Worm (Caenorhabditis elegans) whole organism, L1 larva: ENCODE measurements around the gene B0554.5.

Source experiments
- C16A3.4 ChIP-seq: fragments of 150-350 bp; optimal IDR thresholded peaks from 2 replicates; lab custom pipeline; 2014; ENCODE audit warnings: missing biosample characterization, missing genetic modification characterization
- Y116A8C.19 ChIP-seq: sonication (generic microtip); optimal IDR thresholded peaks from 2 replicates; lab custom pipeline; 2016; ENCODE audit warnings: missing compliant biosample characterization, missing genetic modification characterization, borderline replicate concordance
- blmp-1 ChIP-seq: fragments of 150-350 bp; optimal IDR thresholded peaks from 2 replicates; lab custom pipeline; 2014; ENCODE audit warnings: missing biosample characterization, missing genetic modification characterization
- ceh-63 ChIP-seq: fragments of 200-800 bp; sonication (Bioruptor generic); optimal IDR thresholded peaks from 2 replicates; lab custom pipeline; 2018; ENCODE audit warnings: mild to moderate bottlenecking, missing genetic modification characterization, missing compliant biosample characterization
- ceh-90 ChIP-seq: sonication (generic microtip); optimal IDR thresholded peaks from 2 replicates; lab custom pipeline; 2016; ENCODE audit warnings: missing genetic modification characterization, missing compliant biosample characterization
- ces-1 ChIP-seq: fragments of 150-350 bp; optimal IDR thresholded peaks from 2 replicates; lab custom pipeline; 2014; ENCODE audit warnings: missing biosample characterization, missing genetic modification reagents, missing genetic modification characterization
- dpl-1 ChIP-seq, 3 experiments: fragments of 150-350 bp in 2 of 3; sonication (generic microtip) in 1 of 3; optimal IDR thresholded peaks; 2 replicates each; lab custom pipeline; 2014 to 2017; ENCODE audit warnings: missing biosample characterization in 3 of 3, missing genetic modification characterization in 3 of 3, missing genetic modification reagents in 3 of 3
- efl-1 ChIP-seq, 4 experiments: fragments of 150-350 bp; optimal IDR thresholded peaks in 3 of 4; peaks in 1 of 4; 1 replicate in 1 of 4; 2 replicates in 3 of 4; lab custom pipeline; 2014; ENCODE audit warnings: missing biosample characterization in 2 of 4, missing genetic modification characterization in 2 of 4, missing genetic modification reagents in 2 of 4
- egl-27 ChIP-seq, 2 experiments: fragments of 150-350 bp in 1 of 2; sonication (generic microtip); optimal IDR thresholded peaks; 3 replicates each; lab custom pipeline; 2017 to 2018; ENCODE audit warnings: missing biosample characterization in 2 of 2, missing genetic modification characterization in 2 of 2, missing genetic modification reagents in 2 of 2
- elt-2 ChIP-seq: sonication (generic microtip); optimal IDR thresholded peaks from 2 replicates; lab custom pipeline; 2016; ENCODE audit warnings: missing genetic modification characterization, mild to moderate bottlenecking, inconsistent platforms, missing compliant biosample characterization, missing genetic modification reagents
- ets-5 ChIP-seq: fragments of 200-800 bp; sonication (Bioruptor generic); IDR thresholded peaks from 2 replicates; pipeline ENCODE4 v1.3.6; 2022; ENCODE audit warnings: missing genetic modification characterization, missing compliant biosample characterization
- fkh-4 ChIP-seq: sonication (generic microtip); optimal IDR thresholded peaks from 2 replicates; lab custom pipeline; 2016; ENCODE audit warnings: missing compliant biosample characterization, missing genetic modification characterization, borderline replicate concordance
- fkh-8 ChIP-seq: sonication (generic microtip); optimal IDR thresholded peaks from 2 replicates; lab custom pipeline; 2016; ENCODE audit warnings: mild to moderate bottlenecking, missing genetic modification characterization, missing compliant biosample characterization
- isw-1 ChIP-seq: fragments of 200-800 bp; sonication (Bioruptor generic); IDR thresholded peaks from 2 replicates; pipeline ENCODE4 v1.3.6; 2022; ENCODE audit warnings: missing genetic modification characterization, missing compliant biosample characterization
- jun-1 ChIP-seq: fragments of 150-350 bp; optimal IDR thresholded peaks from 2 replicates; lab custom pipeline; 2014; ENCODE audit warnings: missing biosample characterization, missing genetic modification reagents, missing genetic modification characterization
- lir-3 ChIP-seq: sonication (generic microtip); optimal IDR thresholded peaks from 2 replicates; lab custom pipeline; 2016; ENCODE audit warnings: mild to moderate bottlenecking, missing genetic modification characterization, moderate library complexity, missing compliant biosample characterization; ENCODE audit not compliant: poor library complexity
- lsy-2 ChIP-seq, 2 experiments: fragments of 150-350 bp; optimal IDR thresholded peaks; 2 replicates each; lab custom pipeline; 2014; ENCODE audit warnings: missing biosample characterization in 2 of 2, missing genetic modification characterization in 2 of 2
- mdl-1 ChIP-seq, 2 experiments: fragments of 150-350 bp; optimal IDR thresholded peaks; 2 replicates each; lab custom pipeline; 2014 to 2017; ENCODE audit warnings: missing biosample characterization in 2 of 2, missing genetic modification characterization in 2 of 2, inconsistent platforms in 1 of 2
- mep-1 ChIP-seq: fragments of 150-350 bp; optimal IDR thresholded peaks from 2 replicates; lab custom pipeline; 2014; ENCODE audit warnings: missing biosample characterization, missing genetic modification characterization
- nhr-12 ChIP-seq: sonication (generic microtip); optimal IDR thresholded peaks from 2 replicates; lab custom pipeline; 2017; ENCODE audit warnings: missing biosample characterization, missing genetic modification characterization
- nhr-76 ChIP-seq: sonication (generic microtip); optimal IDR thresholded peaks from 2 replicates; lab custom pipeline; 2017; ENCODE audit warnings: missing biosample characterization, missing genetic modification characterization
- nhr-90 ChIP-seq: sonication (generic microtip); optimal IDR thresholded peaks from 2 replicates; lab custom pipeline; 2016; ENCODE audit warnings: mild to moderate bottlenecking, missing genetic modification characterization, missing compliant biosample characterization; ENCODE audit not compliant: poor library complexity
- pax-3 ChIP-seq: fragments of 200-800 bp; sonication (Bioruptor generic); optimal IDR thresholded peaks from 2 replicates; lab custom pipeline; 2018; ENCODE audit warnings: mild to moderate bottlenecking, missing genetic modification characterization, moderate library complexity, missing compliant biosample characterization
- pqm-1 ChIP-seq: sonication (generic microtip); optimal IDR thresholded peaks from 3 replicates; lab custom pipeline; 2017; ENCODE audit warnings: missing biosample characterization, missing genetic modification characterization
- rnt-1 ChIP-seq: sonication (generic microtip); optimal IDR thresholded peaks from 2 replicates; lab custom pipeline; 2016; ENCODE audit warnings: mild to moderate bottlenecking, missing genetic modification characterization, moderate library complexity, missing compliant biosample characterization
- snpc-4 ChIP-seq: fragments of 150-350 bp; optimal IDR thresholded peaks from 2 replicates; lab custom pipeline; 2014; ENCODE audit warnings: missing biosample characterization, missing genetic modification characterization
- snu-23 ChIP-seq: sonication (generic microtip); optimal IDR thresholded peaks from 2 replicates; lab custom pipeline; 2016; ENCODE audit warnings: missing genetic modification characterization, missing compliant biosample characterization
- sup-37 ChIP-seq: fragments of 200-800 bp; sonication (Bioruptor generic); optimal IDR thresholded peaks from 2 replicates; lab custom pipeline; 2018; ENCODE audit warnings: mild to moderate bottlenecking, missing genetic modification characterization, missing compliant biosample characterization
- tlp-1 ChIP-seq: fragments of 150-350 bp; optimal IDR thresholded peaks from 2 replicates; lab custom pipeline; 2014; ENCODE audit warnings: missing biosample characterization, missing genetic modification characterization
- ztf-11 ChIP-seq, 2 experiments: sonication (generic microtip); optimal IDR thresholded peaks; 2 replicates each; lab custom pipeline; 2016 to 2017; ENCODE audit warnings: missing genetic modification characterization in 2 of 2, missing biosample characterization in 1 of 2, missing compliant biosample characterization in 1 of 2
- ztf-4 ChIP-seq: fragments of 150-350 bp; optimal IDR thresholded peaks from 2 replicates; lab custom pipeline; 2014; ENCODE audit warnings: missing biosample characterization, missing genetic modification characterization

The B0554.5 gene

ce11 chrV:404210-404669 is 20.0 kb upstream of the B0554.5 start, which contains the start of gene nhr-252 (continued):
- TF ChIP-seq nhr-76 (tag; lab: Kevin White, UChicago) (no peak), ets-5 (GFP tag; lab: Robert Waterston, UW) (no peak), ceh-90 (tag; lab: Kevin White, UChicago) (no peak), pax-3 (tag; lab: Kevin White, UChicago) (peak; percentile 69), nhr-12 (tag; lab: Kevin White, UChicago) (no peak), pqm-1 (tag; lab: Kevin White, UChicago) (no peak), efl-1 (optimal IDR thresholded peaks at IDR 0.05; lab: Kevin White, UChicago) (no peak), efl-1 (GFP tag; optimal IDR thresholded peaks at IDR 0.05 in 1 of 2; lab: Kevin White, UChicago) (peak in 1 of 2 experiments; percentile 83), isw-1 (GFP tag; lab: Robert Waterston, UW) (no peak)

ce11 chrV:412820-413219 is 11.4 kb upstream of the B0554.5 start:
- TF ChIP-seq pax-3 (tag; lab: Kevin White, UChicago) (no peak), sup-37 (no peak), ceh-63 (GFP tag; lab: Kevin White, UChicago) (no peak), mep-1 (no peak), fkh-8 (tag; lab: Kevin White, UChicago) (no peak), blmp-1 (no peak), snu-23 (GFP tag; lab: Kevin White, UChicago) (no peak), snpc-4 (tag; lab: Kevin White, UChicago) (no peak), C16A3.4 (no peak), tlp-1 (no peak), lsy-2 (tag; optimal IDR thresholded peaks at IDR 0.05; lab: Kevin White, UChicago) (no peak), dpl-1 (GFP tag; optimal IDR thresholded peaks at IDR 0.05; lab: Kevin White, UChicago) (no peak), rnt-1 (tag; lab: Kevin White, UChicago) (no peak)

- no peak for TF ChIP-seq ztf-4 (tag; lab: Kevin White, UChicago)
- peak; percentile 63 for TF ChIP-seq elt-2 (tag; lab: Kevin White, UChicago)
Measured at ce11 chrV:414630-415029, 9.6 kb upstream of the B0554.5 start, which contains the start of gene dod-19. dod-19 (minus strand) TSS chrV:414759.

- TF ChIP-seq efl-1 (optimal IDR thresholded peaks at IDR 0.05; lab: Kevin White, UChicago), result no peak
- TF ChIP-seq efl-1 (GFP tag; optimal IDR thresholded peaks at IDR 0.05 in 1 of 2; lab: Kevin White, UChicago), result peak in 1 of 2 experiments; percentile 75
- TF ChIP-seq nhr-76 (tag; lab: Kevin White, UChicago), result no peak
- peak; percentile 41 for TF ChIP-seq tlp-1
- no peak for TF ChIP-seq rnt-1 (tag; lab: Kevin White, UChicago)
- no peak for TF ChIP-seq ztf-11 (tag; optimal IDR thresholded peaks at IDR 0.05; lab: Kevin White, UChicago)
- TF ChIP-seq isw-1 (GFP tag; lab: Robert Waterston, UW), result no peak
- no peak for TF ChIP-seq egl-27 (tag; optimal IDR thresholded peaks at IDR 0.05; lab: Kevin White, UChicago)
- TF ChIP-seq ceh-63 (GFP tag; lab: Kevin White, UChicago), result no peak
- peak; percentile 37 for TF ChIP-seq elt-2 (tag; lab: Kevin White, UChicago)
- TF ChIP-seq fkh-4 (tag; lab: Kevin White, UChicago), result no peak
Measured at ce11 chrV:415072-415471, 9.2 kb upstream of the B0554.5 start.

- TF ChIP-seq nhr-90 (tag; lab: Kevin White, UChicago), result no peak
- no peak for TF ChIP-seq mdl-1 (tag; optimal IDR thresholded peaks at IDR 0.05; lab: Kevin White, UChicago)
- peak; percentile 44 for TF ChIP-seq elt-2 (tag; lab: Kevin White, UChicago)
- no peak for TF ChIP-seq pqm-1 (tag; lab: Kevin White, UChicago)
- no peak for TF ChIP-seq ces-1 (GFP tag; lab: Kevin White, UChicago)
Measured at ce11 chrV:417656-418353, 6.4 kb upstream of the B0554.5 start, which contains the start of gene irg-8. irg-8 (minus strand) TSS chrV:417706.

DNA sequence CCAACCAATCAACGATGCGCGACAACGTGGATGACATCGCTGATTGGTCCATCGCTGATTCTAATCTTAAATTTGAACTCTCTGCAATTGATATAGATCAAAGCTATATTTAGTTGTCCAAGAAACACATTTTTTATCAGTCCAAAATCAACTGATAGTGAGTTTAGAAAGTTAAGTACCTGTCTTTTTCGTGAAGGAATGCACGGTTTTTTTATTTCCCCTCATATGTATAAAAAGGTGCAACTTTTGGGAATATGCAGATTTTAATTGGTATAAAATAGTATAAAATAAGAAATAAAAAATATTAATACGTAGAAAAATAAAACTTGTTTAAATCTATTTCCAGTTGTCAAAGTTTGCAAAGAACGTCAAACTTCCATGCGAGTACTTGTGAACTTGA is 5.8 kb upstream of the B0554.5 start, which contains the start of gene Y39D8A.1:
Y39D8A.1 (plus strand) TSS at position 301 of the 400 bp plus-strand sequence.
- TF ChIP-seq Y116A8C.19 (tag; lab: Kevin White, UChicago), result no peak
- TF ChIP-seq efl-1 (optimal IDR thresholded peaks at IDR 0.05; lab: Kevin White, UChicago), result no peak
- peak in 1 of 2 experiments; percentile 32 for TF ChIP-seq efl-1 (GFP tag; optimal IDR thresholded peaks at IDR 0.05 in 1 of 2; lab: Kevin White, UChicago)
- no peak for TF ChIP-seq lir-3 (tag; lab: Kevin White, UChicago)
- no peak for TF ChIP-seq snu-23 (GFP tag; lab: Kevin White, UChicago)
- TF ChIP-seq jun-1, result no peak
